Worm (Caenorhabditis elegans): Measurements from ENCODE around the gene Y71H2B.8.

- TF ChIP-seq unc-62 (GFP tag; optimal IDR thresholded peaks at IDR 0.05) (no peak), fkh-10 (GFP tag; optimal IDR thresholded peaks at IDR 0.05) (no peak), ceh-16 (tag; optimal IDR thresholded peaks at IDR 0.05) (no peak), tbx-2 (tag; optimal IDR thresholded peaks at IDR 0.05) (peak; percentile 43), unc-39 (tag; optimal IDR thresholded peaks at IDR 0.05) (no peak), ZK546.5 (tag; optimal IDR thresholded peaks at IDR 0.05) (no peak), aly-2 (tag; optimal IDR thresholded peaks at IDR 0.05) (no peak)
Observed at ce11 chrIII:2532716-2533115, 46.4 kb upstream of the Y71H2B.8 start.

All from whole organism, L3 larva.